Worm (Caenorhabditis elegans) whole organism, midembryonic: Measurements from ENCODE around the gene ceh-23.
A peak's percentile ranks its signal among the peaks of the same experiment; 100 is the strongest.

Experiments
- T22C8.4 ChIP-seq: fragments of 200-800 bp; sonication (Bioruptor generic); IDR thresholded peaks from 2 replicates; pipeline ENCODE4 v1.3.6; 2022; ENCODE audit warnings: missing genetic modification characterization, missing compliant biosample characterization
- cog-1 ChIP-seq: sonication (generic microtip); optimal IDR thresholded peaks from 2 replicates; lab custom pipeline; 2016; ENCODE audit warnings: missing genetic modification characterization, missing compliant biosample characterization
- flt-1 ChIP-seq: fragments of 200-800 bp; sonication (Bioruptor generic); IDR thresholded peaks from 2 replicates; pipeline ENCODE4 v1.3.6; 2022; ENCODE audit warnings: missing genetic modification characterization, missing compliant biosample characterization
- klf-2 ChIP-seq: fragments of 200-800 bp; sonication (Bioruptor generic); conservative IDR thresholded peaks from 2 replicates; pipeline ENCODE4 v1.3.6; 2022; ENCODE audit warnings: missing genetic modification reagents, missing genetic modification characterization, missing compliant biosample characterization
- med-1 ChIP-seq: sonication (generic microtip); optimal IDR thresholded peaks from 2 replicates; lab custom pipeline; 2017; ENCODE audit warnings: missing genetic modification characterization, mild to moderate bottlenecking, missing compliant biosample characterization, antibody characterized with exemption, missing genetic modification reagents; ENCODE audit not compliant: insufficient read depth
- ref-1 ChIP-seq: fragments of 200-800 bp; sonication (Bioruptor generic); conservative IDR thresholded peaks from 2 replicates; pipeline ENCODE4 v1.3.6; 2022; ENCODE audit warnings: missing genetic modification reagents, missing genetic modification characterization, missing compliant biosample characterization
- tab-1 ChIP-seq: fragments of 200-800 bp; sonication (Bioruptor generic); IDR thresholded peaks from 2 replicates; pipeline ENCODE4 v1.3.6; 2022; ENCODE audit warnings: missing genetic modification characterization, missing compliant biosample characterization
- ztf-23 ChIP-seq: fragments of 200-800 bp; sonication (Bioruptor generic); IDR thresholded peaks from 2 replicates; pipeline ENCODE4 v1.3.6; 2022; ENCODE audit warnings: missing genetic modification reagents, missing genetic modification characterization, missing compliant biosample characterization
- ztf-29 ChIP-seq: fragments of 200-800 bp; sonication (Bioruptor generic); IDR thresholded peaks from 2 replicates; pipeline ENCODE4 v1.3.6; 2022; ENCODE audit warnings: missing genetic modification reagents, missing genetic modification characterization, missing compliant biosample characterization

The ceh-23 gene

DNA sequence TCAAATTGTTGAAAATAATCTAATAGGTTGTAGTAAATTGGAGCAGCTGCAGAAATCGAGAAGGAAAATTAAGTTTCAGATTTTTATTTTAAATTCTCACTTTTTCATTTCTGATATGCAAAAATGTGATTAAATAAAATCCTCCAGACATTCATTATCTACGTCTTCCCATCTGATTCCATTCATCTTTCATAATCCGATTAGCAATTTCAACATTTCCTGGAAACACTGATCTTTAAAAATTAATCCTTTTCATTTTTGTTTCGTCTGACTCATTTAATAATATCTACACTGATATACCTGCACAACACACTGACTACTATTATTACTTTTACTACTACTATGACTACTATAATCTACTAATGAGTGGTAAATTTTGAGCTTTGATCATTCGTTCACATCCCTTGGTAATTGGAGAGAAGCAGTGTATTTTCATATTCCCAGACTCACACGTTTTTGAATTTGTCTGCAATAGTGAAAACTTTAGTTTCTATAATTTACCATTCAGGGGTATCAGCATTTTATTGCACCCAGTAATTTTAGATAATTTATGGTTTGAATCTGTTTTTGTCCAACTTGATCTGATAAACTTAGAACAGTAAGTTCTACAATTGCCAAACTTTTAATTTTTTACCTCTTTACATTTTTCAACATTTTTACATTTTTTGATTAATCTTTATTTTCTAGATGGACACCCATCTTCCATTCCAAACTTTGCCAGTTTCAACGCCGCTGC, at the start of gene ceh-23:
ceh-23 (plus strand) TSS at position 686 of the 736 bp plus-strand sequence.
- TF ChIP-seq med-1 (GFP tag; lab: Kevin White, UChicago) (no peak), cog-1 (no peak), ztf-29 (no peak), T22C8.4 (GFP tag; lab: Robert Waterston, UW) (no peak), flt-1 (GFP tag; lab: Robert Waterston, UW) (no peak)

DNA sequence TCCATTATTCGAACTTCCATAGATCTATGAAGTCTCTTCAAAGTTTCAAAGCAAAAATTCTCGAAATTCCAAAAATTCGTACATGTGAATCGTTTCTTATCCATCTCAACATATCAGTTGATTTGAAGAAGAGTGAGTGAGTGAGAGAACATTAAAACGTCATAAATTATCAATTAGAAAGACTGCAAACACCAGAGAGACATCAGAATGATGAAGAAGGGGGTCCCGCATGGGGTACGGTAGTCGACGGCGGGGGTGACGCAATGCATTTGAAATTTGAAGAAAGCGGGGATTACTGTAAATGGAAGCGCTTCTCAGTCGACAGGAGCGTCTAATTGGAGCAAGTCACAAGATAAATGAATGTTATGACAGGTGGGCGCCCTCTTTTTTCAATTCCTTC, 48.9 kb upstream of the ceh-23 start:
- TF ChIP-seq T22C8.4 (GFP tag; lab: Robert Waterston, UW) (no peak), klf-2 (GFP tag; lab: Robert Waterston, UW) (no peak), ztf-23 (GFP tag; lab: Robert Waterston, UW) (no peak), med-1 (GFP tag; lab: Kevin White, UChicago) (no peak), flt-1 (GFP tag; lab: Robert Waterston, UW) (no peak), ztf-29 (no peak), ref-1 (no peak), cog-1 (no peak), tab-1 (no peak)

DNA sequence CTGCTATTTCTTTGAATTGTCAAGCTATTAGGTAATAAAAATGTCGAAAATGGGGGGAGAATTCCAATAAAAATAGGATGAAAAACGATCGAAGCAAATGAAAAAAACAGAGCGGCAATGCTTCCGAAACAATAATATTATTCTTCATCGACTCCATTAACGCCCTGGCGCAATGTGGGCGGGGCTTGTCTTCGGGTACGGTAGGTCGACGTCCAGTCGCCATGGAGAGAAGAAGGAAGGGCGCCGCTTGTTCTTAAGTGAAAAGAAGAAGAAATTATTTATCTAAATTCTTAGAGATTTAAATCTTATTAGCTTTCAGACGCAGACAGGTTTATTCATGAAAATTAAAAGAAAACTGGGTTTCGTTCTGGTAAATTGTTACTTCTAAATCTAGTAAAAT, 47.2 kb upstream of the ceh-23 start:
- TF ChIP-seq med-1 (GFP tag; lab: Kevin White, UChicago) (no peak), tab-1 (no peak), ref-1 (no peak), flt-1 (GFP tag; lab: Robert Waterston, UW) (no peak), ztf-23 (GFP tag; lab: Robert Waterston, UW) (no peak), klf-2 (GFP tag; lab: Robert Waterston, UW) (no peak), cog-1 (no peak), ztf-29 (no peak), T22C8.4 (GFP tag; lab: Robert Waterston, UW) (no peak)

DNA sequence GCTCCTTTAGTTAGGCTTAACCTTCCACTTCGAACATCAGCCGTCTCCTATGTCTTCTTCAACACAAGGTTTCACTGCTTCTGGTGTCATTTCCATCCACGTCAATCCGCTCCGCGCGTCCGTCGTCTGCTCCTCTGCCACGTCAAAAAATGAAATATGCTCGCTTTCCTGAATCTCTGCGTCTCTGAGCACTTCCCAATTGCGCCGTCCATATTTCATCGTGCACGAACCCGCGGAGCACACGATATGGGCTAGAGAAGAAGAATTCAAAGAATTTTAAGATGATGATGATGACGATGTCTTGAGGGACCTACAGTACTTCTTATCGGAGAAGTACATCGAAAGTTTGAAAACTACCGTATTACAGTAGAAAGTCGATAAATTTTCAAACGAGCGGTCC, 46.4 kb upstream of the ceh-23 start:
- TF ChIP-seq flt-1 (GFP tag; lab: Robert Waterston, UW) (no peak), med-1 (GFP tag; lab: Kevin White, UChicago) (no peak), tab-1 (no peak), cog-1 (no peak), ref-1 (no peak), ztf-23 (GFP tag; lab: Robert Waterston, UW) (no peak), ztf-29 (no peak), klf-2 (GFP tag; lab: Robert Waterston, UW) (no peak), T22C8.4 (GFP tag; lab: Robert Waterston, UW) (no peak)

DNA sequence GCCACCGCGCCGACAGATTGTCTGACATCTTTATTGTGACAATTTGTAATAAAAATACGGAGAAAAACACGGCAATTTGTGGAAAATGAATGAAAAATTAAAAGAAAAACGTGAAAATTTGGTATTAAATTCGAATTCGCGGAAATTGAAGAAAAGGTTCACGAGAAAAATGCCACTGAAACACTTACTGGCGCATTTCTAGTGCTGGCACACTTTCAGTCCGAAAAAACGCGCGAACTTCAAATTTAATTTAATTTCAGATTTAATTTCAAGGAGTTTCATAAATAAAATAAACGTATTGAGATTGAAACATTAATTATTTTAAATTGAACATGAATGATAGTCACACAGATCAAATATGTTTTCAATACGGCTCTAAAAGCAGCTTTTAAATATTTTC, 44.1 kb upstream of the ceh-23 start, which contains the start of gene cyk-7:
cyk-7 (minus strand) TSS at position 99 of the 400 bp plus-strand sequence.
- TF ChIP-seq tab-1 = no peak
- no peak for TF ChIP-seq cog-1
- no peak for TF ChIP-seq ztf-29
- TF ChIP-seq flt-1 (GFP tag; lab: Robert Waterston, UW) = no peak
- no peak for TF ChIP-seq ztf-23 (GFP tag; lab: Robert Waterston, UW)
- no peak for TF ChIP-seq med-1 (GFP tag; lab: Kevin White, UChicago)
- no peak for TF ChIP-seq klf-2 (GFP tag; lab: Robert Waterston, UW)
- no peak for TF ChIP-seq T22C8.4 (GFP tag; lab: Robert Waterston, UW)
- no peak for TF ChIP-seq ref-1

ce11 chrIII:7805253-7805652, 34.1 kb upstream of the ceh-23 start:
- TF ChIP-seq klf-2 (GFP tag; lab: Robert Waterston, UW) = no peak
- no peak for TF ChIP-seq ztf-23 (GFP tag; lab: Robert Waterston, UW)
- TF ChIP-seq cog-1 = no peak
- no peak for TF ChIP-seq med-1 (GFP tag; lab: Kevin White, UChicago)
- TF ChIP-seq flt-1 (GFP tag; lab: Robert Waterston, UW) = no peak
- no peak for TF ChIP-seq tab-1
- no peak for TF ChIP-seq T22C8.4 (GFP tag; lab: Robert Waterston, UW)

DNA sequence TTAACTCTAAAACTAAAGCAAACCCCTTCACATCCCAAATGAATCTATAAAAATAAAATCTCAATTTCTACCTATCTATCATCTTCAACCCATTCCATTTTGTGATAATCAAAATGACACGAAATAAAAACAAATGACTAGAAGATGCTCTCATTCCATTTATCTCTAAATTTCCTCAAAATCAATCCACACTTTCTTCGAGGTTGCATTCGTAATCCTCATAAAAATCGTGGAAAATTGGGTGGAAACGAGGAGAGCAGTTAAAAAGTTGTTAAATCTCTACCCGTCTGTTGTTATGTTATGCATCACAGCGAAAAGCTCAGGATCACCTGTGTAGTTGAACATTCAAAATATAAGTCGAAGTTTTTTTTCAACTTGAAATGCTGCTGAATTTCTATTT, 32.4 kb upstream of the ceh-23 start:
- no peak for TF ChIP-seq T22C8.4 (GFP tag; lab: Robert Waterston, UW)
- no peak for TF ChIP-seq flt-1 (GFP tag; lab: Robert Waterston, UW)
- TF ChIP-seq klf-2 (GFP tag; lab: Robert Waterston, UW) = no peak
- no peak for TF ChIP-seq cog-1
- TF ChIP-seq tab-1 = no peak
- TF ChIP-seq ref-1 = no peak

DNA sequence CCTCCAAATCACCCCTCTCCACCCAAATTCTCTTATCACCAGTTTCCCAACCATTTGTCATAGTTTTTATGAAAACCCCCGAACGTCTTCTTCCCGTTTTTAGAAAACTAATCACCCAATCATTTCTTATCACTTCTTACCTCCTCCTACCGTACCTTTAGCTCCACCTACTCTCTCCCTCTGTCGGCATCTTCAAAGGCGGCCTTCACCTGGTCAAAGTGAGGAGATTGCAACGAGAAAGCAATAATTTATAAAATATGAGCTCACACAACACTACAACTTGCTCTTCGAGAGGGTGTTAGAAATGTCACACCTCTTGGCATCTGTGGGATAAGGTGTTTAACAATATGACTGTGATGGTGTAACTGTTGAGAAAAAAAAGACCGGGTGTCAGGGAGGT, 30.4 kb upstream of the ceh-23 start:
- no peak for TF ChIP-seq T22C8.4 (GFP tag; lab: Robert Waterston, UW)
- no peak for TF ChIP-seq cog-1
- TF ChIP-seq tab-1 = no peak
- TF ChIP-seq ztf-29 = no peak
- no peak for TF ChIP-seq flt-1 (GFP tag; lab: Robert Waterston, UW)
- no peak for TF ChIP-seq med-1 (GFP tag; lab: Kevin White, UChicago)

ce11 chrIII:7812208-7812880, 27.0 kb upstream of the ceh-23 start:
- TF ChIP-seq med-1 (GFP tag; lab: Kevin White, UChicago) (no peak), ztf-23 (GFP tag; lab: Robert Waterston, UW) (peak; percentile 40; the same call in 1 of the 2 replicates), cog-1 (no peak), tab-1 (no peak)
